Fruit fly (Drosophila melanogaster) whole organism, embryonic: Measurements from ENCODE around the gene CG10959.

Experiments used
- BEAF-32 ChIP-seq: fragments of 200-800 bp; sonication (Bioruptor generic); optimal IDR thresholded peaks from 3 replicates; lab custom pipeline; 2017; ENCODE audit warnings: missing biosample characterization, missing genetic modification characterization, mild to moderate bottlenecking, moderate library complexity, missing genetic modification reagents
- CG10267 ChIP-seq: fragments of 200-800 bp; sonication (Bioruptor generic); optimal IDR thresholded peaks from 2 replicates; lab custom pipeline; 2018; ENCODE audit warnings: missing biosample characterization, mild to moderate bottlenecking, missing genetic modification characterization, moderate library complexity
- CG12659 ChIP-seq: fragments of 200-800 bp; sonication (Bioruptor generic); optimal IDR thresholded peaks from 3 replicates; lab custom pipeline; 2017; ENCODE audit warnings: mild to moderate bottlenecking, missing biosample characterization, missing genetic modification reagents, missing genetic modification characterization
- CG13287 ChIP-seq: fragments of 200-800 bp; sonication (Bioruptor generic); IDR thresholded peaks from 2 replicates; pipeline ENCODE4 v1.3.6; 2022; ENCODE audit warnings: missing biosample characterization, missing genetic modification characterization; ENCODE audit not compliant: partially characterized antibody
- CG14710 ChIP-seq: fragments of 200-800 bp; sonication (Bioruptor generic); optimal IDR thresholded peaks from 3 replicates; lab custom pipeline; 2019; ENCODE audit warnings: missing biosample characterization, mild to moderate bottlenecking, missing genetic modification characterization, moderate library complexity
- CG15514 ChIP-seq: fragments of 200-800 bp; sonication (Bioruptor generic); optimal IDR thresholded peaks from 3 replicates; lab custom pipeline; 2017; ENCODE audit warnings: missing biosample characterization, missing genetic modification characterization, mild to moderate bottlenecking, moderate library complexity, missing genetic modification reagents
- CG2116 ChIP-seq: fragments of 200-800 bp; sonication (Bioruptor generic); optimal IDR thresholded peaks from 3 replicates; lab custom pipeline; 2018; ENCODE audit warnings: missing biosample characterization, mild to moderate bottlenecking, missing genetic modification characterization
- CG33213 ChIP-seq: fragments of 200-800 bp; sonication (Bioruptor generic); optimal IDR thresholded peaks from 3 replicates; lab custom pipeline; 2016; ENCODE audit warnings: missing biosample characterization, missing genetic modification characterization
- CG4617 ChIP-seq: fragments of 200-800 bp; sonication (Bioruptor generic); optimal IDR thresholded peaks from 3 replicates; lab custom pipeline; 2016; ENCODE audit warnings: missing biosample characterization, missing genetic modification characterization, borderline replicate concordance
- CG4820 ChIP-seq: fragments of 200-800 bp; sonication (Bioruptor generic); optimal IDR thresholded peaks from 3 replicates; lab custom pipeline; 2016; ENCODE audit warnings: missing biosample characterization, missing genetic modification characterization
- CG5180 ChIP-seq: fragments of 200-800 bp; sonication (Bioruptor generic); optimal IDR thresholded peaks from 3 replicates; lab custom pipeline; 2017; ENCODE audit warnings: missing biosample characterization, missing genetic modification characterization, mild to moderate bottlenecking, moderate library complexity, missing genetic modification reagents
- CG6854 ChIP-seq: fragments of 200-800 bp; sonication (Bioruptor generic); optimal IDR thresholded peaks from 3 replicates; lab custom pipeline; 2017; ENCODE audit warnings: missing biosample characterization, mild to moderate bottlenecking, missing genetic modification characterization
- CG7556 ChIP-seq: fragments of 200-800 bp; sonication (Bioruptor generic); optimal IDR thresholded peaks from 2 replicates; lab custom pipeline; 2017; ENCODE audit warnings: missing biosample characterization, mild to moderate bottlenecking, missing genetic modification characterization
- CG9727 ChIP-seq: fragments of 200-800 bp; sonication (Bioruptor generic); optimal IDR thresholded peaks from 3 replicates; lab custom pipeline; 2017; ENCODE audit warnings: missing biosample characterization, mild to moderate bottlenecking, missing genetic modification characterization
- CG9797 ChIP-seq: fragments of 200-800 bp; sonication (Bioruptor generic); optimal IDR thresholded peaks from 3 replicates; lab custom pipeline; 2018; ENCODE audit warnings: missing biosample characterization, mild to moderate bottlenecking, missing genetic modification characterization
- Dll ChIP-seq: fragments of 200-800 bp; sonication (Bioruptor generic); IDR thresholded peaks from 4 replicates; pipeline ENCODE4 v1.3.6; 2022; ENCODE audit warnings: missing biosample characterization, missing genetic modification characterization; ENCODE audit not compliant: partially characterized antibody
- Dp ChIP-seq: fragments of 200-800 bp; sonication (Bioruptor generic); optimal IDR thresholded peaks from 2 replicates; lab custom pipeline; 2018; ENCODE audit warnings: missing biosample characterization, mild to moderate bottlenecking, missing genetic modification characterization, moderate library complexity
- Dref ChIP-seq: fragments of 200-800 bp; sonication (Bioruptor generic); IDR thresholded peaks from 2 replicates; pipeline ENCODE4 v1.3.6; 2022; ENCODE audit warnings: missing biosample characterization, missing genetic modification characterization
- E2f2 ChIP-seq: fragments of 200-800 bp; sonication (Bioruptor generic); IDR thresholded peaks from 2 replicates; pipeline ENCODE4 v1.3.6; 2022; ENCODE audit warnings: missing biosample characterization, missing genetic modification characterization
- Ets97D ChIP-seq: fragments of 200-800 bp; sonication (Bioruptor generic); optimal IDR thresholded peaks from 3 replicates; lab custom pipeline; 2016; ENCODE audit warnings: missing biosample characterization, missing genetic modification characterization
- MESR4 ChIP-seq: fragments of 200-800 bp; sonication (Bioruptor generic); optimal IDR thresholded peaks from 2 replicates; lab custom pipeline; 2018; ENCODE audit warnings: missing biosample characterization, mild to moderate bottlenecking, missing genetic modification characterization, moderate library complexity
- Myb ChIP-seq: fragments of 200-800 bp; sonication (Bioruptor generic); optimal IDR thresholded peaks from 2 replicates; lab custom pipeline; 2016; ENCODE audit warnings: missing biosample characterization, missing genetic modification characterization
- Scr ChIP-seq: fragments of 200-800 bp; sonication (Bioruptor generic); IDR thresholded peaks from 2 replicates; pipeline ENCODE4 v1.3.6; 2022; ENCODE audit warnings: missing biosample characterization, missing genetic modification characterization; ENCODE audit not compliant: partially characterized antibody
- Sin3A ChIP-seq: fragments of >200 bp; optimal IDR thresholded peaks from 2 replicates; lab custom pipeline; 2018
- Sry-δ ChIP-seq: fragments of 200-800 bp; sonication (Bioruptor generic); optimal IDR thresholded peaks from 2 replicates; lab custom pipeline; 2016; ENCODE audit warnings: missing biosample characterization, missing genetic modification characterization
- YL-1 ChIP-seq: fragments of 200-800 bp; sonication (Bioruptor generic); optimal IDR thresholded peaks from 3 replicates; lab custom pipeline; 2017; ENCODE audit warnings: missing biosample characterization, mild to moderate bottlenecking, missing genetic modification characterization
- cg ChIP-seq: fragments of 200-800 bp; sonication (Bioruptor generic); optimal IDR thresholded peaks from 3 replicates; lab custom pipeline; 2019; ENCODE audit warnings: missing biosample characterization, mild to moderate bottlenecking, missing genetic modification characterization, moderate library complexity
- chinmo ChIP-seq: fragments of 200-800 bp; sonication (Bioruptor generic); IDR thresholded peaks from 4 replicates; pipeline ENCODE4 v1.3.6; 2022; ENCODE audit warnings: missing biosample characterization, missing genetic modification characterization; ENCODE audit not compliant: partially characterized antibody
- dmrt11E ChIP-seq: fragments of 200-800 bp; sonication (Bioruptor generic); optimal IDR thresholded peaks from 3 replicates; lab custom pipeline; 2018; ENCODE audit warnings: missing biosample characterization, mild to moderate bottlenecking, missing genetic modification characterization, moderate library complexity
- esg ChIP-seq: fragments of 200-800 bp; sonication (Bioruptor generic); conservative IDR thresholded peaks from 2 replicates; pipeline ENCODE4 v1.3.6; 2022; ENCODE audit warnings: missing biosample characterization, missing genetic modification characterization
- gfzf ChIP-seq: fragments of 200-800 bp; sonication (Bioruptor generic); optimal IDR thresholded peaks from 2 replicates; lab custom pipeline; 2016; ENCODE audit warnings: missing biosample characterization, mild to moderate bottlenecking, missing genetic modification characterization, moderate library complexity
- h ChIP-seq: fragments of >200 bp; optimal IDR thresholded peaks from 2 replicates; lab custom pipeline; 2017
- maf-S ChIP-seq: fragments of 200-800 bp; sonication (Bioruptor generic); optimal IDR thresholded peaks from 2 replicates; lab custom pipeline; 2016; ENCODE audit warnings: missing biosample characterization, missing genetic modification characterization
- nmo ChIP-seq: fragments of 200-800 bp; sonication (Bioruptor generic); optimal IDR thresholded peaks from 2 replicates; lab custom pipeline; 2018; ENCODE audit warnings: missing biosample characterization, mild to moderate bottlenecking, missing genetic modification characterization, moderate library complexity
- phol ChIP-seq: fragments of 200-800 bp; sonication (Bioruptor generic); optimal IDR thresholded peaks from 3 replicates; lab custom pipeline; 2018; ENCODE audit warnings: missing biosample characterization, mild to moderate bottlenecking, missing genetic modification characterization, moderate library complexity
- pzg ChIP-seq: fragments of 200-800 bp; sonication (Bioruptor generic); optimal IDR thresholded peaks from 3 replicates; lab custom pipeline; 2018; ENCODE audit warnings: missing biosample characterization, mild to moderate bottlenecking, missing genetic modification characterization, moderate library complexity
- stwl ChIP-seq: fragments of 200-800 bp; sonication (Bioruptor generic); optimal IDR thresholded peaks from 3 replicates; lab custom pipeline; 2018; ENCODE audit warnings: missing biosample characterization, mild to moderate bottlenecking, missing genetic modification characterization, moderate library complexity
- tll ChIP-seq, 2 experiments: fragments of 200-800 bp in 1 of 2; fragments of >200 bp in 1 of 2; sonication (Bioruptor generic) in 1 of 2; optimal IDR thresholded peaks; 2 replicates each; lab custom pipeline; 2017 to 2019; ENCODE audit warnings: missing biosample characterization in 2 of 2, missing genetic modification characterization in 2 of 2, mild to moderate bottlenecking in 1 of 2, moderate library complexity in 1 of 2
- trem ChIP-seq: fragments of 200-800 bp; optimal IDR thresholded peaks from 3 replicates; lab custom pipeline; 2019; ENCODE audit warnings: missing biosample characterization, mild to moderate bottlenecking, missing genetic modification characterization, moderate library complexity

The CG10959 gene

DNA sequence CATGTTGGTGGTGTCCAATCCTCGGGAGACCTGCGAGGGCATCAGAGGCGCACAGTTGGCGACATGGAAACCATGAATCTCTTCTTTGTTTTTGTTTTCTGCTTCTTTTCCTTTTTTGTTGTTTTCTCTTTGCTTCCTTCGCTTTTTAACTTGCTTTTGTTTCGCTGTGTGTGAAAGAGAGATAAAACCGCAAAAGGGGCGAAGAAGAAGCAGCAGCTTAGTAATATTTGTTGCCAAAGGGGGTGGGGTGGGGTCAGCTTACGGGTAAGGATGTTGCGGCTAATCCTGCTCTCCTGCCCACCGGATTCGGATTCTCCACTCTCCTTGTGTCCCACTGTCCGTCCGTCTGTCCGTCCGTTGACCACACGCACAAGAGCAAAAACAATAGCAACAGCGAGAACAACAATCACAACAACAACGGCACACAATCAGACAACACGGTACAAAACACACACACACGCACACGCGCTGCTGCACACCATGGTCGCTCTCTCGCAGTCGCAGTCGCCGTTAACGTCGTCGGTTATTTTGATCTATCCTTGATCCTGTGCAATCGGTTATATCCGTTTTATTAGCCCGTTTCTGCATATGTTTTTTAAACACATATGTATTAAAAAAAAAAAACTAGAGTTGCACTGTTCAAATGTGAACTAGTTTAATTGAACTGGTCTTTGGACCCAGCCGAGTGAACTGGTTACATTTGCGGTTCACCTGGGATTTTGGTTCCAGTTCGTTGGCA lies 27.9 kb downstream of the CG10959 start (continued):
- peak; percentile 43; the same call in 1 of the 2 replicates for TF ChIP-seq Scr (GFP tag; lab: Robert Waterston, UW)
- no peak for TF ChIP-seq Dll (GFP tag; lab: Robert Waterston, UW)
- TF ChIP-seq CG2116 (GFP tag; lab: Kevin White, UChicago): peak; percentile 77
- no peak for TF ChIP-seq dmrt11E
- TF ChIP-seq MESR4 (GFP tag; lab: Kevin White, UChicago): peak; percentile 79
- peak; percentile 24 for TF ChIP-seq CG4617
- peak; percentile 74 for TF ChIP-seq cg (GFP tag; lab: Kevin White, UChicago)
- TF ChIP-seq YL-1 (GFP tag; lab: Kevin White, UChicago): peak; percentile 29

DNA sequence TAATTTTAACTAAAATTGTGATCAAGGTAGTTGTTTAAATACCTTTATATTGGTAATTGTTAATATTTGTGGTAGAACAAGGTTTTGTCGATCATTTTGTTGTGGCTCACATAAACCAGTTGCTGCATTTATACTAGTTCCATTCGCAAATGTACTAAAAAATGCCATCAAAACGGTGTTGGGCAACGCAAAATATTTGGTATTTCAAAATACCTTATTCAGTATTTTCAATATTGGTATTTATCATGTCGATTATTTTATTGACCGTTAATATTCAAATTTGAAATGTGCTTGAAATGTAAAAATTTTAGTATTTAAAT lies 28.4 kb downstream of the CG10959 start, which contains the start of gene slpr:
slpr (minus strand) TSS at position 156 of the 320 bp plus-strand sequence.
- TF ChIP-seq Sry-δ (peak; percentile 11), maf-S (GFP tag; lab: Kevin White, UChicago) (no peak), Dp (GFP tag; lab: Kevin White, UChicago) (peak; percentile 60), CG7556 (GFP tag; lab: Kevin White, UChicago) (no peak), Sin3A (lab: Kevin White, UChicago) (peak; percentile 22), Dref (GFP tag; lab: Robert Waterston, UW) (peak; percentile 53), CG12659 (GFP tag; lab: Kevin White, UChicago) (peak; percentile 28), CG33213 (GFP tag; lab: Kevin White, UChicago) (peak; percentile 3), pzg (GFP tag; lab: Kevin White, UChicago) (peak; percentile 69), CG14710 (tag; lab: Kevin White, UChicago) (peak; percentile 44), gfzf (GFP tag; lab: Kevin White, UChicago) (peak; percentile 83), CG5180 (GFP tag; lab: Kevin White, UChicago) (no peak), nmo (GFP tag; lab: Kevin White, UChicago) (peak; percentile 23), MESR4 (GFP tag; lab: Kevin White, UChicago) (peak; percentile 6), CG15514 (GFP tag; lab: Kevin White, UChicago) (peak; percentile 99), CG9727 (GFP tag; lab: Kevin White, UChicago) (no peak), trem (tag; lab: Kevin White, UChicago) (peak; percentile 27), phol (tag; lab: Kevin White, UChicago) (peak; percentile 20), esg (GFP tag; lab: Robert Waterston, UW) (no peak), BEAF-32 (GFP tag; lab: Kevin White, UChicago) (peak; percentile 35), E2f2 (GFP tag; lab: Robert Waterston, UW) (peak; percentile 41), stwl (tag; lab: Kevin White, UChicago) (peak; percentile 48), CG13287 (peak; percentile 11; the same call in 1 of the 2 replicates), CG2116 (GFP tag; lab: Kevin White, UChicago) (peak; percentile 57), tll (GFP tag; optimal IDR thresholded peaks at IDR 0.05; lab: Kevin White, UChicago) (no peak), chinmo (GFP tag; lab: Robert Waterston, UW) (0 out of 4 replicates have a peak, but pooled peaks have one; percentile 8), CG6854 (GFP tag; lab: Kevin White, UChicago) (no peak), CG4820 (GFP tag; lab: Kevin White, UChicago) (no peak), CG9797 (GFP tag; lab: Kevin White, UChicago) (peak; percentile 66), Myb (GFP tag; lab: Kevin White, UChicago) (peak; percentile 91), h (lab: Kevin White, UChicago) (no peak), CG10267 (tag; lab: Kevin White, UChicago) (peak; percentile 92), Ets97D (GFP tag; lab: Kevin White, UChicago) (peak; percentile 50)
